Worm (Caenorhabditis elegans) whole organism, midembryonic: Measurements from ENCODE around the gene Y53F4B.36.

ENCODE experiments used
- klf-2 ChIP-seq: fragments of 200-800 bp; sonication (Bioruptor generic); conservative IDR thresholded peaks from 2 replicates; pipeline ENCODE4 v1.3.6; 2022; ENCODE audit warnings: missing genetic modification reagents, missing genetic modification characterization, missing compliant biosample characterization
- med-1 ChIP-seq: sonication (generic microtip); optimal IDR thresholded peaks from 2 replicates; lab custom pipeline; 2017; ENCODE audit warnings: missing genetic modification characterization, mild to moderate bottlenecking, missing compliant biosample characterization, antibody characterized with exemption, missing genetic modification reagents; ENCODE audit not compliant: insufficient read depth
- tab-1 ChIP-seq: fragments of 200-800 bp; sonication (Bioruptor generic); IDR thresholded peaks from 2 replicates; pipeline ENCODE4 v1.3.6; 2022; ENCODE audit warnings: missing genetic modification characterization, missing compliant biosample characterization
- ztf-29 ChIP-seq: fragments of 200-800 bp; sonication (Bioruptor generic); IDR thresholded peaks from 2 replicates; pipeline ENCODE4 v1.3.6; 2022; ENCODE audit warnings: missing genetic modification reagents, missing genetic modification characterization, missing compliant biosample characterization

DNA sequence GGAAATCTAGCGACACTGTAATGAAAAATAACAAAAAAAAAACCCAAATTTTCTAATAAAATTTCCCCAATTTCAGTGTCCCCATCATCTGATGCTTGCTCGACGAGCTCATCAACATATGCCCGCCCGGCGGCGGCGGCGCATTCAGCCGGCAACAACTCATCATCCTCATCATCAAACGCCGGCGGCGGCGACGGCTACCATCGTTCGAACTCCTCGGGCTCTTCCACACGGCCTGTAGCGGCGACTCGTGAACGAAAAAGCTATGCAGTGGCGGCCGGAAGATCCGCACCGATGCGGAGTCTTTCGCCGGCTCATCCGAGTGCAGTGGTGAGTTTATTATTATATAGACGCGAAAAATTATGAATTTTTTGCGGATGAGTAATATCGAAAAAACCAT, 44.4 kb downstream of the Y53F4B.36 start:
- TF ChIP-seq tab-1 (GFP tag; lab: Robert Waterston, UW) (no peak), ztf-29 (GFP tag; lab: Robert Waterston, UW) (no peak), med-1 (no peak), klf-2 (GFP tag; lab: Robert Waterston, UW) (no peak)
